Fruit fly (Drosophila melanogaster) whole organism, embryonic: ENCODE results near the gene ebd2.

Experiments
- CG10267 ChIP-seq: fragments of 200-800 bp; sonication (Bioruptor generic); optimal IDR thresholded peaks from 2 replicates; lab custom pipeline; 2018; ENCODE audit warnings: missing biosample characterization, mild to moderate bottlenecking, missing genetic modification characterization, moderate library complexity
- CG16815 ChIP-seq: fragments of 200-800 bp; sonication (Bioruptor generic); optimal IDR thresholded peaks from 3 replicates; lab custom pipeline; 2017; ENCODE audit warnings: missing biosample characterization, mild to moderate bottlenecking, missing genetic modification characterization
- CG3847 ChIP-seq: fragments of 200-800 bp; sonication (Bioruptor generic); IDR thresholded peaks from 2 replicates; pipeline ENCODE4 v1.3.6; 2022; ENCODE audit warnings: missing biosample characterization, missing genetic modification characterization
- CG4820 ChIP-seq: fragments of 200-800 bp; sonication (Bioruptor generic); optimal IDR thresholded peaks from 3 replicates; lab custom pipeline; 2016; ENCODE audit warnings: missing biosample characterization, missing genetic modification characterization
- CG6272 ChIP-seq: fragments of 200-800 bp; sonication (Bioruptor generic); IDR thresholded peaks from 2 replicates; pipeline ENCODE4 v1.3.6; 2022; ENCODE audit warnings: missing biosample characterization, missing genetic modification characterization
- CG7786 ChIP-seq: fragments of 200-800 bp; sonication (Bioruptor generic); optimal IDR thresholded peaks from 2 replicates; lab custom pipeline; 2016; ENCODE audit warnings: missing biosample characterization, missing genetic modification characterization
- D19B ChIP-seq: fragments of 200-800 bp; sonication (Bioruptor generic); optimal IDR thresholded peaks from 2 replicates; lab custom pipeline; 2017; ENCODE audit warnings: missing biosample characterization, mild to moderate bottlenecking, missing genetic modification characterization
- Lim3 ChIP-seq: fragments of 200-800 bp; sonication (Bioruptor generic); IDR thresholded peaks from 2 replicates; pipeline ENCODE4 v1.3.6; 2022; ENCODE audit warnings: missing biosample characterization, missing genetic modification characterization
- Lpt ChIP-seq: fragments of >200 bp; optimal IDR thresholded peaks from 2 replicates; lab custom pipeline; 2018; ENCODE audit warnings: missing biosample characterization, missing genetic modification characterization
- Poxn ChIP-seq: fragments of 200-800 bp; sonication (Bioruptor generic); IDR thresholded peaks from 2 replicates; pipeline ENCODE4 v1.3.6; 2022; ENCODE audit warnings: missing biosample characterization, missing genetic modification characterization
- chif ChIP-seq, 2 experiments: fragments of 200-800 bp; sonication (Bioruptor generic); optimal IDR thresholded peaks; 3 replicates each; lab custom pipeline; 2016; ENCODE audit warnings: missing biosample characterization in 2 of 2, missing genetic modification characterization in 2 of 2
- dm ChIP-seq: fragments of 200-800 bp; sonication (Bioruptor generic); optimal IDR thresholded peaks from 3 replicates; lab custom pipeline; 2016; ENCODE audit warnings: missing biosample characterization, missing genetic modification characterization
- hbn ChIP-seq: fragments of 200-800 bp; sonication (Bioruptor generic); IDR thresholded peaks from 2 replicates; pipeline ENCODE4 v1.3.6; 2022; ENCODE audit warnings: missing biosample characterization, missing genetic modification characterization; ENCODE audit not compliant: partially characterized antibody
- tin ChIP-seq: fragments of 200-800 bp; sonication (Bioruptor generic); optimal IDR thresholded peaks from 3 replicates; lab custom pipeline; 2016; ENCODE audit warnings: missing biosample characterization, missing genetic modification characterization

DNA sequence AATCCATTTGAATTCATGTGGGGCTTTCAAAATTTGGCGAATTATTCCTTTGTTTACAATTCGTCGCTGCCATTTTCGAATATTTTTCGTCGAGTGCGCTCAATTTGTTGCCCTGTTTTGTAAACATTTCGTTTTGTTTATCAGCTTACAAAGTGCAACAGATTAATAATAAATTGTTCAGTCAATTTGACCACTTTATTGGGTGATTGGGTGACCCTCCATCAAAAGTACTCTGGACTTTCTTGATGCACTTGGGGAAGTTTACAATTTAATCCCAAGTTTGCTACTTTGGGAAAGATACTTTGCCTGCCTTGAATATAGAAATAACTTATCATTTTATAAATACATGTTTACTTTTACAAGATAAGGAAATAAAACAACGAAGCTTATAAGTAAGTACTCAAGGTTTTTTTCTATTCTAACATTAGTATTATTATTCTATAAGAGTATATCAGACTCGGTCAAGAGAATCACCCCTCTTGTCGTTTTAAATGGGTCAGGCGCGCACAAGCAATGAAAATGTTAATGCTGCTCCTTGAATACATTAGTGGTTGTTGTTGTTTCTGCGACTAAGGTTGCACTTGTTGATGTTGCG, 31.6 kb upstream of the ebd2 start:
- TF ChIP-seq CG4820 (GFP tag; lab: Kevin White, UChicago) (no peak), chif (GFP tag; optimal IDR thresholded peaks at IDR 0.05; lab: Kevin White, UChicago) (no peak), Lpt (GFP tag; lab: Kevin White, UChicago) (no peak), Poxn (GFP tag; lab: Robert Waterston, UW) (no peak), hbn (GFP tag; lab: Robert Waterston, UW) (no peak), CG16815 (GFP tag; lab: Kevin White, UChicago) (no peak), CG10267 (tag; lab: Kevin White, UChicago) (no peak), CG7786 (GFP tag; lab: Kevin White, UChicago) (no peak), D19B (no peak), Lim3 (GFP tag; lab: Robert Waterston, UW) (no peak), tin (GFP tag; lab: Kevin White, UChicago) (no peak), dm (GFP tag; lab: Kevin White, UChicago) (no peak), CG6272 (GFP tag; lab: Robert Waterston, UW) (no peak), CG3847 (no peak)
